Worm (Caenorhabditis elegans) whole organism, L4 larva: ENCODE results near the gene ttr-52.

Experiments
- D1046.2 ChIP-seq: fragments of 200-800 bp; sonication (Bioruptor generic); IDR thresholded peaks from 2 replicates; pipeline ENCODE4 v1.3.6; 2022; ENCODE audit warnings: missing genetic modification characterization, missing compliant biosample characterization
- F26F4.8 ChIP-seq: fragments of 200-800 bp; sonication (Bioruptor generic); conservative IDR thresholded peaks from 2 replicates; pipeline ENCODE4 v1.3.6; 2022; ENCODE audit warnings: missing genetic modification characterization, missing compliant biosample characterization
- F37D6.2 ChIP-seq: sonication (generic microtip); optimal IDR thresholded peaks from 2 replicates; lab custom pipeline; 2016; ENCODE audit warnings: mild to moderate bottlenecking, missing genetic modification characterization, missing compliant biosample characterization
- R02D3.7 ChIP-seq: fragments of 150-350 bp; sonication (generic microtip); optimal IDR thresholded peaks from 3 replicates; lab custom pipeline; 2014; ENCODE audit warnings: missing biosample characterization, missing genetic modification characterization
- T20F7.1 ChIP-seq: fragments of 200-800 bp; sonication (Bioruptor generic); optimal IDR thresholded peaks from 2 replicates; lab custom pipeline; 2018; ENCODE audit warnings: mild to moderate bottlenecking, missing genetic modification characterization, missing compliant biosample characterization
- Y48G9A.11 ChIP-seq: fragments of 200-800 bp; sonication (Bioruptor generic); IDR thresholded peaks from 2 replicates; pipeline ENCODE4 v1.3.6; 2022; ENCODE audit warnings: missing genetic modification reagents, missing genetic modification characterization, missing compliant biosample characterization
- Y5F2A.4 ChIP-seq: fragments of 200-800 bp; sonication (Bioruptor generic); optimal IDR thresholded peaks from 2 replicates; lab custom pipeline; 2018; ENCODE audit warnings: mild to moderate bottlenecking, missing genetic modification characterization, missing compliant biosample characterization
- Y75B8A.6 ChIP-seq: fragments of 200-800 bp; sonication (Bioruptor generic); IDR thresholded peaks from 2 replicates; pipeline ENCODE4 v1.3.6; 2022; ENCODE audit warnings: missing genetic modification reagents, missing genetic modification characterization, missing compliant biosample characterization
- ZK337.2 ChIP-seq: fragments of 200-800 bp; sonication (Bioruptor generic); IDR thresholded peaks from 2 replicates; pipeline ENCODE4 v1.3.6; 2022; ENCODE audit warnings: missing genetic modification reagents, missing genetic modification characterization, missing compliant biosample characterization
- aha-1 ChIP-seq: fragments of 150-350 bp; peaks from one replicate; lab custom pipeline; 2014; ENCODE audit warnings: missing biosample characterization, missing genetic modification characterization
- attf-4 ChIP-seq: sonication (generic microtip); optimal IDR thresholded peaks from 3 replicates; lab custom pipeline; 2017; ENCODE audit warnings: missing biosample characterization, missing genetic modification characterization
- ceh-20 ChIP-seq: fragments of 200-800 bp; sonication (Bioruptor generic); IDR thresholded peaks from 2 replicates; pipeline ENCODE4 v1.3.6; 2022; ENCODE audit warnings: missing genetic modification reagents, missing genetic modification characterization, missing compliant biosample characterization
- ceh-44 ChIP-seq: fragments of 200-800 bp; sonication (Bioruptor generic); IDR thresholded peaks from 2 replicates; pipeline ENCODE4 v1.3.6; 2022; ENCODE audit warnings: missing genetic modification reagents, missing genetic modification characterization, missing compliant biosample characterization
- cey-2 ChIP-seq: sonication (generic microtip); optimal IDR thresholded peaks from 3 replicates; lab custom pipeline; 2017; ENCODE audit warnings: missing genetic modification characterization, mild to moderate bottlenecking, missing compliant biosample characterization, antibody characterized with exemption, borderline replicate concordance; ENCODE audit not compliant: insufficient read depth
- ctbp-1 ChIP-seq: fragments of 200-800 bp; sonication (Bioruptor generic); IDR thresholded peaks from 2 replicates; pipeline ENCODE4 v1.3.6; 2022; ENCODE audit warnings: missing genetic modification reagents, missing genetic modification characterization, missing compliant biosample characterization
- daf-16 ChIP-seq, 3 experiments: sonication (generic microtip); optimal IDR thresholded peaks; 2 replicates each; lab custom pipeline; 2016 to 2017; ENCODE audit warnings: missing genetic modification characterization in 3 of 3, missing genetic modification reagents in 3 of 3, mild to moderate bottlenecking in 2 of 3, missing compliant biosample characterization in 2 of 3, missing biosample characterization in 1 of 3, moderate library complexity in 1 of 3
- dmd-9 ChIP-seq: fragments of 200-800 bp; sonication (Bioruptor generic); IDR thresholded peaks from 2 replicates; pipeline ENCODE4 v1.3.6; 2022; ENCODE audit warnings: missing genetic modification reagents, missing genetic modification characterization, missing compliant biosample characterization
- dpl-1 ChIP-seq: fragments of 150-350 bp; optimal IDR thresholded peaks from 2 replicates; lab custom pipeline; 2014; ENCODE audit warnings: missing biosample characterization, missing genetic modification reagents, missing genetic modification characterization
- duxl-1 ChIP-seq: sonication (generic microtip); optimal IDR thresholded peaks from 2 replicates; lab custom pipeline; 2016; ENCODE audit warnings: mild to moderate bottlenecking, missing genetic modification characterization, moderate library complexity, missing compliant biosample characterization; ENCODE audit not compliant: poor library complexity
- egl-43 ChIP-seq: fragments of 200-800 bp; sonication (Bioruptor generic); IDR thresholded peaks from 2 replicates; pipeline ENCODE4 v1.3.6; 2022; ENCODE audit warnings: missing genetic modification reagents, missing genetic modification characterization, missing compliant biosample characterization
- fos-1 ChIP-seq: fragments of 150-350 bp; optimal IDR thresholded peaks from 2 replicates; lab custom pipeline; 2014; ENCODE audit warnings: missing biosample characterization, missing genetic modification characterization
- hif-1 ChIP-seq, 2 experiments: sonication (generic microtip); optimal IDR thresholded peaks; 2 replicates each; lab custom pipeline; 2016 to 2017; ENCODE audit warnings: missing compliant biosample characterization in 2 of 2, missing genetic modification characterization in 2 of 2, missing genetic modification reagents in 2 of 2, missing genotype in 2 of 2, mild to moderate bottlenecking in 1 of 2
- hlh-30 ChIP-seq: sonication (generic microtip); optimal IDR thresholded peaks from 2 replicates; lab custom pipeline; 2017; ENCODE audit warnings: antibody characterized with exemption, mild to moderate bottlenecking, missing genetic modification characterization, missing compliant biosample characterization; ENCODE audit not compliant: insufficient read depth
- jun-1 ChIP-seq: fragments of 150-350 bp; optimal IDR thresholded peaks from 2 replicates; lab custom pipeline; 2014; ENCODE audit warnings: missing biosample characterization, missing genetic modification reagents, missing genetic modification characterization
- lir-3 ChIP-seq: sonication (generic microtip); optimal IDR thresholded peaks from 2 replicates; lab custom pipeline; 2016; ENCODE audit warnings: mild to moderate bottlenecking, missing genetic modification characterization, missing compliant biosample characterization
- mep-1 ChIP-seq: fragments of 150-350 bp; sonication (generic microtip); optimal IDR thresholded peaks from 3 replicates; lab custom pipeline; 2014; ENCODE audit warnings: missing biosample characterization, missing genetic modification characterization
- nhr-237 ChIP-seq: sonication (generic microtip); optimal IDR thresholded peaks from 2 replicates; lab custom pipeline; 2017; ENCODE audit warnings: missing biosample characterization, missing genetic modification characterization
- nhr-28 ChIP-seq: fragments of 150-350 bp; optimal IDR thresholded peaks from 2 replicates; lab custom pipeline; 2014; ENCODE audit warnings: missing biosample characterization, missing genetic modification characterization
- nhr-76 ChIP-seq: fragments of 150-350 bp; optimal IDR thresholded peaks from 2 replicates; lab custom pipeline; 2014; ENCODE audit warnings: missing biosample characterization, missing genetic modification characterization
- nhr-77 ChIP-seq: fragments of 150-350 bp; optimal IDR thresholded peaks from 2 replicates; lab custom pipeline; 2014; ENCODE audit warnings: missing biosample characterization, missing genetic modification characterization
- pqm-1 ChIP-seq: sonication (generic microtip); optimal IDR thresholded peaks from 2 replicates; lab custom pipeline; 2017; ENCODE audit warnings: missing biosample characterization, missing genetic modification characterization
- rbr-2 ChIP-seq: sonication (generic microtip); optimal IDR thresholded peaks from 2 replicates; lab custom pipeline; 2016; ENCODE audit warnings: missing genotype, missing genetic modification characterization, missing compliant biosample characterization
- set-16 ChIP-seq: fragments of 200-800 bp; sonication (Bioruptor generic); IDR thresholded peaks from 2 replicates; pipeline ENCODE4 v1.3.6; 2022; ENCODE audit warnings: missing genetic modification reagents, missing genetic modification characterization, missing compliant biosample characterization
- skn-1 ChIP-seq: fragments of 150-350 bp; optimal IDR thresholded peaks from 2 replicates; lab custom pipeline; 2014; ENCODE audit warnings: missing biosample characterization, missing genetic modification characterization
- unc-39 ChIP-seq: sonication (generic microtip); optimal IDR thresholded peaks from 2 replicates; lab custom pipeline; 2017; ENCODE audit warnings: missing biosample characterization, missing genetic modification characterization
- unc-62 ChIP-seq, 3 experiments: fragments of 150-350 bp in 1 of 3; sonication (generic microtip); optimal IDR thresholded peaks in 2 of 3; peaks in 1 of 3; 1 replicate in 1 of 3; 2 replicates in 2 of 3; lab custom pipeline; 2014 to 2017; ENCODE audit warnings: missing biosample characterization in 3 of 3, missing genetic modification characterization in 3 of 3, missing genetic modification reagents in 3 of 3, missing genotype in 1 of 3
- vab-7 ChIP-seq: fragments of 200-800 bp; sonication (Bioruptor generic); IDR thresholded peaks from 2 replicates; pipeline ENCODE4 v1.3.6; 2022; ENCODE audit warnings: missing genetic modification reagents, missing genetic modification characterization, missing compliant biosample characterization
- zfp-2 ChIP-seq: sonication (generic microtip); optimal IDR thresholded peaks from 2 replicates; lab custom pipeline; 2016; ENCODE audit warnings: mild to moderate bottlenecking, missing genetic modification characterization, missing compliant biosample characterization
- zfp-3 ChIP-seq: fragments of 200-800 bp; sonication (Bioruptor generic); conservative IDR thresholded peaks from 2 replicates; pipeline ENCODE4 v1.3.6; 2022; ENCODE audit warnings: missing genetic modification reagents, missing genetic modification characterization, missing compliant biosample characterization

The ttr-52 gene

ce11 chrIII:13378242-13378641 lies 26.3 kb upstream of the ttr-52 start, which contains the start of gene T03F6.10:
T03F6.10 (minus strand) TSS chrIII:13378342.
- TF ChIP-seq aha-1 (tag; lab: Kevin White, UChicago): peak; percentile 44
- no peak for TF ChIP-seq hlh-30

ce11 chrIII:13380196-13380595 lies 24.3 kb upstream of the ttr-52 start, which contains the start of gene T03F6.6:
T03F6.6 (minus strand) TSS chrIII:13380296.
- TF ChIP-seq mep-1 (tag; lab: Kevin White, UChicago) (no peak), Y48G9A.11 (GFP tag; lab: Robert Waterston, UW) (no peak), nhr-237 (tag; lab: Kevin White, UChicago) (no peak), R02D3.7 (tag; lab: Kevin White, UChicago) (no peak), T20F7.1 (GFP tag; lab: Kevin White, UChicago) (no peak), Y75B8A.6 (GFP tag; lab: Robert Waterston, UW) (no peak), attf-4 (tag; lab: Kevin White, UChicago) (no peak), set-16 (GFP tag; lab: Robert Waterston, UW) (no peak), F26F4.8 (GFP tag; lab: Robert Waterston, UW) (no peak), daf-16 (GFP tag; optimal IDR thresholded peaks at IDR 0.05; lab: Kevin White, UChicago) (no peak), daf-16 (tag; optimal IDR thresholded peaks at IDR 0.05; lab: Kevin White, UChicago) (no peak), hif-1 (tag; optimal IDR thresholded peaks at IDR 0.05; lab: Kevin White, UChicago) (no peak), nhr-77 (tag; lab: Kevin White, UChicago) (no peak), D1046.2 (no peak), fos-1 (tag; lab: Kevin White, UChicago) (no peak), cey-2 (tag; lab: Kevin White, UChicago) (no peak), vab-7 (GFP tag; lab: Robert Waterston, UW) (no peak), ceh-20 (GFP tag; lab: Robert Waterston, UW) (no peak)

ce11 chrIII:13380881-13381280 lies 23.6 kb upstream of the ttr-52 start:
- no peak for TF ChIP-seq lir-3
- no peak for TF ChIP-seq ceh-20 (GFP tag; lab: Robert Waterston, UW)

- TF ChIP-seq dmd-9 (GFP tag; lab: Robert Waterston, UW): no peak
- TF ChIP-seq rbr-2 (tag; lab: Kevin White, UChicago): no peak
- TF ChIP-seq vab-7 (GFP tag; lab: Robert Waterston, UW): no peak
- no peak for TF ChIP-seq skn-1 (tag; lab: Kevin White, UChicago)
- no peak for TF ChIP-seq hlh-30
- no peak for TF ChIP-seq F26F4.8 (GFP tag; lab: Robert Waterston, UW)
- TF ChIP-seq ZK337.2 (GFP tag; lab: Robert Waterston, UW): no peak
- TF ChIP-seq F37D6.2 (tag; lab: Kevin White, UChicago): no peak
- no peak for TF ChIP-seq nhr-237 (tag; lab: Kevin White, UChicago)
- no peak for TF ChIP-seq zfp-3 (GFP tag; lab: Robert Waterston, UW)
Observed at ce11 chrIII:13381684-13382083, 22.8 kb upstream of the ttr-52 start.

- TF ChIP-seq jun-1 (tag; lab: Kevin White, UChicago) (no peak), unc-39 (tag; lab: Kevin White, UChicago) (no peak), rbr-2 (tag; lab: Kevin White, UChicago) (no peak), duxl-1 (no peak), nhr-76 (tag; lab: Kevin White, UChicago) (no peak), nhr-28 (tag; lab: Kevin White, UChicago) (no peak), R02D3.7 (tag; lab: Kevin White, UChicago) (no peak), Y5F2A.4 (GFP tag; lab: Kevin White, UChicago) (no peak), unc-62 (GFP tag; optimal IDR thresholded peaks at IDR 0.05 in 1 of 2; lab: Kevin White, UChicago) (no peak), unc-62 (tag; optimal IDR thresholded peaks at IDR 0.05; lab: Kevin White, UChicago) (no peak), ctbp-1 (GFP tag; lab: Robert Waterston, UW) (no peak), dpl-1 (GFP tag; lab: Kevin White, UChicago) (no peak), hlh-30 (no peak), zfp-2 (tag; lab: Kevin White, UChicago) (no peak), daf-16 (GFP tag; optimal IDR thresholded peaks at IDR 0.05; lab: Kevin White, UChicago) (no peak), daf-16 (tag; optimal IDR thresholded peaks at IDR 0.05; lab: Kevin White, UChicago) (no peak), pqm-1 (tag; lab: Kevin White, UChicago) (no peak), ceh-44 (GFP tag; lab: Robert Waterston, UW) (no peak), egl-43 (GFP tag; lab: Robert Waterston, UW) (no peak)
- TF ChIP-seq, all 104 proteins: peak for 0
Observed at ce11 chrIII:13383159-13383558, 21.4 kb upstream of the ttr-52 start.
